Fruit fly (Drosophila melanogaster): ENCODE measurements around the gene sip2.

Gene sip2

dm6 chr2L:6971597-6972036 lies 7.7 kb upstream of the sip2 start, which contains the start of gene snRNP-U1-70K:
snRNP-U1-70K (minus strand) TSS chr2L:6971737.
- no peak for TF ChIP-seq CG1603 (tag; optimal IDR thresholded peaks at IDR 0.05)
- TF ChIP-seq zfh2 (GFP tag; optimal IDR thresholded peaks at IDR 0.05): peak; percentile 1
- TF ChIP-seq Abd-B (GFP tag; optimal IDR thresholded peaks at IDR 0.05): peak; percentile 52
- no peak for TF ChIP-seq pb (GFP tag; optimal IDR thresholded peaks at IDR 0.05)
- peak in 1 of 2 experiments; percentile 54 for TF ChIP-seq Pdp1 (GFP tag; optimal IDR thresholded peaks at IDR 0.05)
- no peak for TF ChIP-seq CG15073 (GFP tag; optimal IDR thresholded peaks at IDR 0.05)
- TF ChIP-seq CG32532 (GFP tag; IDR thresholded peaks at IDR 0.05): no peak
- TF ChIP-seq CG13775 (GFP tag; optimal IDR thresholded peaks at IDR 0.05): no peak
- no peak for TF ChIP-seq HHEX (GFP tag; optimal IDR thresholded peaks at IDR 0.05)
- no peak for TF ChIP-seq CG30403 (GFP tag; optimal IDR thresholded peaks at IDR 0.05)
- TF ChIP-seq jumu (GFP tag; optimal IDR thresholded peaks at IDR 0.05): no peak
- TF ChIP-seq tna (GFP tag; IDR thresholded peaks at IDR 0.05; ENCODE audit: partially characterized antibody): no peak; the same call in 1 of the 2 replicates
- no peak for TF ChIP-seq Tbp (GFP tag; optimal IDR thresholded peaks at IDR 0.05)
- TF ChIP-seq CG6272 (GFP tag; IDR thresholded peaks at IDR 0.05): no peak
- TF ChIP-seq CG42726 (GFP tag; IDR thresholded peaks at IDR 0.05; ENCODE audit: partially characterized antibody): 0 out of 2 replicates have a peak, but pooled peaks have one; percentile 15
- peak; percentile 55 for TF ChIP-seq Dp (GFP tag; optimal IDR thresholded peaks at IDR 0.05)
- TF ChIP-seq sna (GFP tag; IDR thresholded peaks at IDR 0.05; ENCODE audit: partially characterized antibody): no peak
- TF ChIP-seq CG13624 (GFP tag; optimal IDR thresholded peaks at IDR 0.05): no peak
- peak; percentile 53 for TF ChIP-seq phol (tag; optimal IDR thresholded peaks at IDR 0.05)
- no peak for TF ChIP-seq Hand (GFP tag; optimal IDR thresholded peaks at IDR 0.05)
- TF ChIP-seq lbe (GFP tag; optimal IDR thresholded peaks at IDR 0.05): no peak
- TF ChIP-seq crol (GFP tag; IDR thresholded peaks at IDR 0.05): no peak
- no peak for TF ChIP-seq CG8478 (optimal IDR thresholded peaks at IDR 0.05)
- TF ChIP-seq Opbp (GFP tag; IDR thresholded peaks at IDR 0.05; ENCODE audit: partially characterized antibody): peak; percentile 20; the same call in 2 of the 3 replicates
- no peak for TF ChIP-seq peb (GFP tag; IDR thresholded peaks at IDR 0.05)
- TF ChIP-seq NFAT (GFP tag; IDR thresholded peaks at IDR 0.05): 0 out of 2 replicates have a peak, but pooled peaks have one; percentile 23
- TF ChIP-seq CG16815 (GFP tag; optimal IDR thresholded peaks at IDR 0.05): no peak
- TF ChIP-seq CG3163 (GFP tag; optimal IDR thresholded peaks at IDR 0.05): no peak
- no peak for TF ChIP-seq Fer1 (GFP tag; optimal IDR thresholded peaks at IDR 0.05)
- TF ChIP-seq trh (GFP tag; optimal IDR thresholded peaks at IDR 0.05): no peak
- no peak for TF ChIP-seq CG5245 (GFP tag; optimal IDR thresholded peaks at IDR 0.05)
- no peak for TF ChIP-seq Sox102F (GFP tag; optimal IDR thresholded peaks at IDR 0.05)
- no peak for TF ChIP-seq CG1233 (GFP tag; optimal IDR thresholded peaks at IDR 0.05)
- TF ChIP-seq CTCF (GFP tag; optimal IDR thresholded peaks at IDR 0.05): peak; percentile 78
- no peak for TF ChIP-seq Fer3 (tag; optimal IDR thresholded peaks at IDR 0.05)
- no peak for TF ChIP-seq sima (GFP tag; optimal IDR thresholded peaks at IDR 0.05)
- TF ChIP-seq ATbp (GFP tag; optimal IDR thresholded peaks at IDR 0.05): no peak
- peak in 1 of 2 experiments; percentile 43 for TF ChIP-seq insv (GFP tag; optimal IDR thresholded peaks at IDR 0.05)
- TF ChIP-seq CG9876 (GFP tag; optimal IDR thresholded peaks at IDR 0.05): peak; percentile 31
- peak; percentile 43 for TF ChIP-seq Mad (GFP tag; optimal IDR thresholded peaks at IDR 0.05)
- no peak for TF ChIP-seq CG15269 (tag; optimal IDR thresholded peaks at IDR 0.05)
- no peak for TF ChIP-seq lola (GFP tag; optimal IDR thresholded peaks at IDR 0.05)
- no peak for TF ChIP-seq CG12071 (GFP tag; optimal IDR thresholded peaks at IDR 0.05)
- TF ChIP-seq E2f1 (GFP tag; IDR thresholded peaks at IDR 0.05): no peak
- TF ChIP-seq D19A (tag; optimal IDR thresholded peaks at IDR 0.05): no peak
- TF ChIP-seq CG3726 (GFP tag; IDR thresholded peaks at IDR 0.05): no peak
- no peak for TF ChIP-seq C15 (GFP tag; IDR thresholded peaks at IDR 0.05)
- no peak for TF ChIP-seq az2 (GFP tag; optimal IDR thresholded peaks at IDR 0.05)
- TF ChIP-seq crp (GFP tag; optimal IDR thresholded peaks at IDR 0.05): no peak
- no peak for TF ChIP-seq Asciz (GFP tag; optimal IDR thresholded peaks at IDR 0.05)
- no peak for TF ChIP-seq PHDP (tag; optimal IDR thresholded peaks at IDR 0.05)

Measured in whole organism, embryonic.